Worm (Caenorhabditis elegans) whole organism, L2 larva: ENCODE results near the gene C18H7.1.

Experiments
- C34F6.9 ChIP-seq: fragments of 150-350 bp; optimal IDR thresholded peaks from 2 replicates; lab custom pipeline; 2014; ENCODE audit warnings: missing biosample characterization, missing genetic modification characterization
- F13H6.1 ChIP-seq: sonication (generic microtip); optimal IDR thresholded peaks from 2 replicates; lab custom pipeline; 2016; ENCODE audit warnings: missing genetic modification characterization, missing compliant biosample characterization
- Y55F3AM.14 ChIP-seq: fragments of 200-800 bp; sonication (Bioruptor generic); optimal IDR thresholded peaks from 2 replicates; lab custom pipeline; 2018; ENCODE audit warnings: mild to moderate bottlenecking, missing genetic modification characterization, missing compliant biosample characterization
- ZK546.5 ChIP-seq: sonication (generic microtip); optimal IDR thresholded peaks from 2 replicates; lab custom pipeline; 2017; ENCODE audit warnings: missing biosample characterization, missing genetic modification characterization
- alr-1 ChIP-seq: fragments of 150-350 bp; optimal IDR thresholded peaks from 2 replicates; lab custom pipeline; 2014; ENCODE audit warnings: missing biosample characterization, missing genetic modification characterization
- ama-1 ChIP-seq: fragments of 150-350 bp; optimal IDR thresholded peaks from 2 replicates; lab custom pipeline; 2018; ENCODE audit warnings: inconsistent platforms
- blmp-1 ChIP-seq: sonication (generic microtip); optimal IDR thresholded peaks from 2 replicates; lab custom pipeline; 2017; ENCODE audit warnings: missing genetic modification characterization, mild to moderate bottlenecking, missing compliant biosample characterization, antibody characterized with exemption, moderate library complexity; ENCODE audit not compliant: insufficient read depth
- ceh-16 ChIP-seq: fragments of 150-350 bp; optimal IDR thresholded peaks from 2 replicates; lab custom pipeline; 2014; ENCODE audit warnings: missing biosample characterization, missing genetic modification characterization
- ceh-82 ChIP-seq: fragments of 150-350 bp; optimal IDR thresholded peaks from 2 replicates; lab custom pipeline; 2014; ENCODE audit warnings: missing biosample characterization, missing genetic modification characterization
- crh-2 ChIP-seq: sonication (generic microtip); optimal IDR thresholded peaks from 2 replicates; lab custom pipeline; 2017; ENCODE audit warnings: missing biosample characterization, missing genetic modification characterization
- dmd-4 ChIP-seq: sonication (generic microtip); optimal IDR thresholded peaks from 2 replicates; lab custom pipeline; 2017; ENCODE audit warnings: missing biosample characterization, missing genetic modification characterization
- egl-27 ChIP-seq: sonication (generic microtip); optimal IDR thresholded peaks from 3 replicates; lab custom pipeline; 2017; ENCODE audit warnings: missing biosample characterization, missing genetic modification reagents, missing genetic modification characterization
- elt-1 ChIP-seq: fragments of 150-350 bp; optimal IDR thresholded peaks from 2 replicates; lab custom pipeline; 2014; ENCODE audit warnings: missing biosample characterization, missing genetic modification characterization
- elt-3 ChIP-seq: sonication (generic microtip); optimal IDR thresholded peaks from 2 replicates; lab custom pipeline; 2017; ENCODE audit warnings: missing biosample characterization, missing genetic modification characterization
- fos-1 ChIP-seq: fragments of 150-350 bp; optimal IDR thresholded peaks from 2 replicates; lab custom pipeline; 2014; ENCODE audit warnings: missing biosample characterization, missing genetic modification characterization
- gmeb-1 ChIP-seq: fragments of 150-350 bp; optimal IDR thresholded peaks from 2 replicates; lab custom pipeline; 2014; ENCODE audit warnings: missing biosample characterization, missing genetic modification characterization
- lin-11 ChIP-seq: fragments of 150-350 bp; sonication (generic microtip); optimal IDR thresholded peaks from 2 replicates; lab custom pipeline; 2014; ENCODE audit warnings: missing biosample characterization, missing genetic modification characterization, inconsistent platforms, mixed read lengths
- mab-5 ChIP-seq: fragments of 150-350 bp; optimal IDR thresholded peaks from 2 replicates; lab custom pipeline; 2014; ENCODE audit warnings: missing biosample characterization, missing genetic modification characterization
- mbf-1 ChIP-seq: sonication (generic microtip); optimal IDR thresholded peaks from 2 replicates; lab custom pipeline; 2017; ENCODE audit warnings: missing biosample characterization, missing genetic modification characterization
- nhr-10 ChIP-seq: sonication (generic microtip); optimal IDR thresholded peaks from 2 replicates; lab custom pipeline; 2017; ENCODE audit warnings: missing biosample characterization, missing genetic modification characterization
- nhr-11 ChIP-seq: fragments of 150-350 bp; optimal IDR thresholded peaks from 2 replicates; lab custom pipeline; 2014; ENCODE audit warnings: missing biosample characterization, missing genetic modification characterization
- nhr-12 ChIP-seq: fragments of 150-350 bp; optimal IDR thresholded peaks from 2 replicates; lab custom pipeline; 2014; ENCODE audit warnings: missing biosample characterization, missing genetic modification characterization
- nhr-129 ChIP-seq: fragments of 150-350 bp; optimal IDR thresholded peaks from 2 replicates; lab custom pipeline; 2014; ENCODE audit warnings: missing biosample characterization, missing genetic modification characterization
- nhr-21 ChIP-seq: fragments of 150-350 bp; optimal IDR thresholded peaks from 2 replicates; lab custom pipeline; 2014; ENCODE audit warnings: missing biosample characterization, missing genetic modification characterization
- nhr-23 ChIP-seq: fragments of 150-350 bp; optimal IDR thresholded peaks from 2 replicates; lab custom pipeline; 2014; ENCODE audit warnings: missing biosample characterization, missing genetic modification reagents, missing genetic modification characterization
- nhr-237 ChIP-seq: fragments of 150-350 bp; optimal IDR thresholded peaks from 2 replicates; lab custom pipeline; 2014; ENCODE audit warnings: missing biosample characterization, missing genetic modification characterization
- nhr-25 ChIP-seq: fragments of 150-350 bp; sonication (generic microtip); optimal IDR thresholded peaks from 3 replicates; lab custom pipeline; 2014; ENCODE audit warnings: missing biosample characterization, missing genetic modification characterization
- nhr-6 ChIP-seq: fragments of 150-350 bp; optimal IDR thresholded peaks from 2 replicates; lab custom pipeline; 2014; ENCODE audit warnings: missing biosample characterization, missing genetic modification characterization
- peb-1 ChIP-seq: fragments of 150-350 bp; optimal IDR thresholded peaks from 2 replicates; lab custom pipeline; 2014; ENCODE audit warnings: missing biosample characterization, missing genetic modification characterization
- sem-4 ChIP-seq: fragments of 150-350 bp; optimal IDR thresholded peaks from 2 replicates; lab custom pipeline; 2014; ENCODE audit warnings: missing biosample characterization, missing genetic modification reagents, missing genetic modification characterization
- skn-1 ChIP-seq: sonication (generic microtip); optimal IDR thresholded peaks from 2 replicates; lab custom pipeline; 2017; ENCODE audit warnings: missing biosample characterization, missing genetic modification characterization
- sma-3 ChIP-seq: sonication (generic microtip); optimal IDR thresholded peaks from 2 replicates; lab custom pipeline; 2016; ENCODE audit warnings: missing genetic modification reagents, missing genetic modification characterization, missing compliant biosample characterization
- sma-9 ChIP-seq, 2 experiments: fragments of 150-350 bp in 1 of 2; sonication (generic microtip) in 1 of 2; optimal IDR thresholded peaks; 2 replicates each; lab custom pipeline; 2014 to 2016; ENCODE audit warnings: missing genetic modification characterization in 2 of 2, mild to moderate bottlenecking in 1 of 2, missing biosample characterization in 1 of 2, missing compliant biosample characterization in 1 of 2, missing genetic modification reagents in 1 of 2, moderate library complexity in 1 of 2
- snpc-4 ChIP-seq: fragments of 150-350 bp; optimal IDR thresholded peaks from 2 replicates; lab custom pipeline; 2014; ENCODE audit warnings: missing biosample characterization, missing genetic modification characterization
- unc-39 ChIP-seq: fragments of 150-350 bp; optimal IDR thresholded peaks from 2 replicates; lab custom pipeline; 2014; ENCODE audit warnings: missing biosample characterization, missing genetic modification characterization
- unc-55 ChIP-seq: fragments of 150-350 bp; sonication (generic microtip); optimal IDR thresholded peaks from 3 replicates; lab custom pipeline; 2014; ENCODE audit warnings: missing biosample characterization, missing genetic modification reagents, missing genetic modification characterization
- zag-1 ChIP-seq: fragments of 150-350 bp; optimal IDR thresholded peaks from 2 replicates; lab custom pipeline; 2014; ENCODE audit warnings: missing biosample characterization, missing genetic modification characterization
- ztf-1 ChIP-seq: fragments of 200-800 bp; sonication (Bioruptor generic); conservative IDR thresholded peaks from 2 replicates; pipeline ENCODE4 v1.3.6; 2022; ENCODE audit warnings: missing genetic modification characterization, missing compliant biosample characterization
- ztf-11 ChIP-seq: sonication (generic microtip); optimal IDR thresholded peaks from 2 replicates; lab custom pipeline; 2017; ENCODE audit warnings: missing biosample characterization, missing genetic modification characterization
- ztf-4 ChIP-seq: fragments of 150-350 bp; optimal IDR thresholded peaks from 2 replicates; lab custom pipeline; 2014; ENCODE audit warnings: missing biosample characterization, missing genetic modification characterization

Gene C18H7.1

DNA sequence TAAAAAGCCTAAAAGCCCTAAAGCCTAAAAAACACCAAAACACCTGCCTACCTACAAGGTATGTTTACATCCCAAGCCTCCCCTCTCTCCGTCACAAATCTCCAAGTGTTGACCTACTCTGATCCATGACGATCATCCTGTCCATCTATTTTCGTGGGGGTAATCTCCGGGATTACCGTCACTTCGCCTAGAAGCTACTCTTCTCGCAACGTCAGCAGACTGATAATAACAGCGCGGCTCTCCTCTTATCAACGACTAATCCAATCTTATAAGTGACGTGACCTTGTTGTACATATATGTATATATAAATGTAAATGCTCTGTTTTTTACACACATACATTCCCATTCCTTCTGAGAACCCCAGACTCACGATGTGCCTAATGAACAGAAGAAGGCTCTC lies 33.0 kb downstream of the C18H7.1 start:
- TF ChIP-seq nhr-6 (tag; lab: Kevin White, UChicago) (no peak), ceh-16 (tag; lab: Kevin White, UChicago) (no peak), ztf-11 (tag; lab: Kevin White, UChicago) (no peak), blmp-1 (tag; lab: Kevin White, UChicago) (no peak), nhr-129 (tag; lab: Kevin White, UChicago) (no peak), C34F6.9 (tag; lab: Kevin White, UChicago) (no peak), skn-1 (tag; lab: Kevin White, UChicago) (no peak), ceh-82 (tag; lab: Kevin White, UChicago) (no peak), ztf-1 (no peak), snpc-4 (tag; lab: Kevin White, UChicago) (no peak), nhr-11 (tag; lab: Kevin White, UChicago) (no peak), nhr-12 (no peak), peb-1 (no peak), nhr-10 (tag; lab: Kevin White, UChicago) (no peak), crh-2 (no peak), lin-11 (tag; lab: Kevin White, UChicago) (no peak), unc-39 (tag; lab: Kevin White, UChicago) (no peak), dmd-4 (tag; lab: Kevin White, UChicago) (no peak), zag-1 (tag; lab: Kevin White, UChicago) (no peak)

DNA sequence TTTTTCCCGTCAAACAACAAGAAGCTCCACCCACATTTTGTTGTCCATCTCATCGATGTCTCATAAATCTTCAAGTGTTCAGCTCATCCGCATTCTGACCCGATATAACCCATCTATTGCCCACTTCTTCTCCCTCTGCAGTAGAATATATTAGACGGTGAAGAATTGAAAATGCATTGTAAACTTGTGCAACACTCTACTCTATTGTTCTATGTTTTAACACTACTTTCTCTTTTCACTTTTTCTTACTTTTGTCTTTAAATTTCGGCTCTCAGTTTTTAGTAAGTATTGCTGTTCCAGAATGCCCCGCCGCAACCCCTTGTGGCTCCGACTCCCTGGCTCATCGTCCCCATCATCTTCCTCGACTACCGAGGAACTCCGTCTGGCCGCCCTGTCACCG lies 34.0 kb downstream of the C18H7.1 start, which contains the start of gene K11H12.9:
Gene K11H12.9, plus strand, starts transcription at position 301 of the 400 bp plus-strand sequence.
- TF ChIP-seq Y55F3AM.14: no peak
- no peak for TF ChIP-seq ztf-11 (tag; lab: Kevin White, UChicago)
- no peak for TF ChIP-seq dmd-4 (tag; lab: Kevin White, UChicago)
- TF ChIP-seq peb-1: no peak
- no peak for TF ChIP-seq ztf-1
- TF ChIP-seq elt-3 (tag; lab: Kevin White, UChicago): no peak
- no peak for TF ChIP-seq fos-1 (tag; lab: Kevin White, UChicago)
- TF ChIP-seq mbf-1: no peak
- TF ChIP-seq alr-1 (tag; lab: Kevin White, UChicago): no peak

DNA sequence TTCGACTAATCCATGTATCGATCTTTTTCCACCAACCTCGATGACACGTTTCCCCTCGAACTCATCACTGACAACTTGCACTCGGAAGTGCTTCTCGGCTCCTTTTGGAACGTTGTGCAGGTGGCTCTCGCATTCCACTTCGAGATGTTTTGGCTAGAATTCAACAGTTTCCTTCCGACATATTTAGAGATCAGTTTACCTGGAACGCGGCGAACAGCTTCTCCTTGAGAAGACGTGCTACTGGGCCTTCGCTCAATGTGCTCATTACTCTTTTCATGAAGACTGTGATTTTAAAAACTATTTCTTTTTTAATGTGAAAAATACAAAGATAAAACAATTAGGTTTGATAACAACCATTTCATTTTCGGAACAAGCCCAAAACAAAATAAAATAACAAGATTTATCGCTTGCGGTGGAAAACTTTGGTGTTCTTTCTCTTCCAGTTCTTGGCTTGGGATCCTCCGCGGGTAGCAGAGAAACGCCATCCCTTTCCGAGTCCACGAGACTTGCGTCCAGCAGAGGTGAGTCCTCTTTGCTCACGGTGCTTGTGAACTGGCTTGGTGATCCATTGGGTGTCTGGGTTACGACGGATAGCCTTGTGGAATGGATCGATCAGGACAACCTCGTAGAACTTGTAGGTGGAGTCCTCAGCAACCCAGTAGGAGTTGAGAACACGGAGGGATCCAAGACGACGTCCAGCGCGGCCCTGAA lies 37.9 kb downstream of the C18H7.1 start, which contains the start of gene K11H12.1:
Gene K11H12.1, minus strand, starts transcription at position 284 of the 711 bp plus-strand sequence.
- TF ChIP-seq nhr-12: no peak
- TF ChIP-seq ztf-1: no peak
- TF ChIP-seq sma-9 (GFP tag; optimal IDR thresholded peaks at IDR 0.05; lab: Kevin White, UChicago): no peak
- TF ChIP-seq sma-9 (tag; optimal IDR thresholded peaks at IDR 0.05; lab: Kevin White, UChicago): no peak
- TF ChIP-seq ceh-82 (tag; lab: Kevin White, UChicago): no peak
- TF ChIP-seq ztf-11 (tag; lab: Kevin White, UChicago): no peak
- TF ChIP-seq nhr-23 (tag; lab: Kevin White, UChicago): no peak
- TF ChIP-seq egl-27 (tag; lab: Kevin White, UChicago): no peak
- no peak for TF ChIP-seq peb-1
- TF ChIP-seq unc-55 (GFP tag; lab: Kevin White, UChicago): no peak
- TF ChIP-seq elt-3 (tag; lab: Kevin White, UChicago): no peak
- no peak for TF ChIP-seq C34F6.9 (tag; lab: Kevin White, UChicago)
- no peak for TF ChIP-seq nhr-129 (tag; lab: Kevin White, UChicago)
- TF ChIP-seq, all 48 proteins: peak for 0

DNA sequence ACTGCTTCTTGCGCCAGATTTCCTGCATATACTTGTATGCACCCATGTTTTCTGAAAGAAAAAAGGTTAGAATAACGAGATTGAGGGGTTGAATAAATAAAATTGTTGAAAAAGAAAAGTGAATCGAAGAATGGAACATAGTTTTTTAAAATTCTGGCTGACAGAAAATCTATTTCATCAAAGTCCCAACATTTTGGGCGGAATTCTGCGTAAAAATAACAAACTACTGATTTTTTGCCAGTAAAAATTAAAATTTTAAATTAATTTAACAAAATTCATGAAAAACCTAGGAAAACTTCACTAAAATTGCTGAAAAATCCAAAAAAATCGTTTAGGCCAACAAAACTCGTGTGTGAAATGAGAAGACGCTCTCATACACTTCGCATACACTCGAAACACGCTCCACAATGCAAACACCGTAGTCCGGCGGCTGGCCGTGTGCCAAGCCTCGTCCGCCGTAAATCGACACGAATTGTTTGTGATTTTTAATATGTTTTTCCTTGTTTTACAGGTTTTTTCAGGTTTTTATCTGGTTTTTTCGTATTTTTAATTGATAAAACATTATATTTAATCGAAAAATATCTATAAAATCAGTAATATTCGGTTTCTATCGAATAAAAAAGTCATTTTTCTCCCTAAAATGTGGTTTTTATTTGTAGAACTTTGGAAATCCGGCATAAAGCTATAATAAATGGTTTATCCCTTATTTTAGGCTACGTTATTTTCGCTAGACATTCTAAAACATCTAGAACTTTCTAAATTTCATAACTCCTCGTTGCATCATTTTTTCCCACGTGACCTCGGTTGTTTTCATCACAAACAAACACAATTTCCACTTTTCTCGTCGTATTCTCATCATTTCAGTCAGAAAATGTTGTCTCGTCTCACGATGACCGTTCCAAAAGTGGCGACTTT lies 39.4 kb downstream of the C18H7.1 start, which contains the start of the genes rpl-15 and K11H12.8:
Gene rpl-15, minus strand, starts transcription at position 51 of the 915 bp plus-strand sequence.
Gene K11H12.8, plus strand, starts transcription at position 865 of the 915 bp plus-strand sequence.
- peak; percentile 39 for TF ChIP-seq nhr-23 (tag; lab: Kevin White, UChicago)
- peak; percentile 98 for TF ChIP-seq mab-5 (tag; lab: Kevin White, UChicago)
- TF ChIP-seq ceh-82 (tag; lab: Kevin White, UChicago): peak; percentile 97
- peak; percentile 48 for TF ChIP-seq elt-1 (tag; lab: Kevin White, UChicago)
- TF ChIP-seq nhr-237: peak; percentile 91
- TF ChIP-seq snpc-4 (tag; lab: Kevin White, UChicago): peak; percentile 97
- peak; percentile 100 for TF ChIP-seq nhr-21 (tag; lab: Kevin White, UChicago)
- TF ChIP-seq sma-3 (GFP tag; lab: Kevin White, UChicago): peak; percentile 100
- TF ChIP-seq nhr-25 (tag; lab: Kevin White, UChicago): peak; percentile 99
- no peak for TF ChIP-seq alr-1 (tag; lab: Kevin White, UChicago)
- TF ChIP-seq ztf-4 (tag; lab: Kevin White, UChicago): peak; percentile 100
- no peak for TF ChIP-seq elt-3 (tag; lab: Kevin White, UChicago)
- TF ChIP-seq ztf-1: peak; percentile 96; the same call in 1 of the 2 replicates
- TF ChIP-seq sem-4 (tag; lab: Kevin White, UChicago): peak; percentile 100
- peak; percentile 98 for TF ChIP-seq nhr-129 (tag; lab: Kevin White, UChicago)
- TF ChIP-seq ZK546.5 (tag; lab: Kevin White, UChicago): peak; percentile 92
- peak; percentile 90 for TF ChIP-seq ama-1 (lab: Kevin White, UChicago)
- peak; percentile 97 for TF ChIP-seq blmp-1 (tag; lab: Kevin White, UChicago)
- peak; percentile 98 for TF ChIP-seq gmeb-1 (tag; lab: Kevin White, UChicago)
- TF ChIP-seq nhr-11 (tag; lab: Kevin White, UChicago): peak; percentile 77
- peak; percentile 100 for TF ChIP-seq fos-1 (tag; lab: Kevin White, UChicago)
- peak; percentile 99 for TF ChIP-seq zag-1 (tag; lab: Kevin White, UChicago)
- peak; percentile 100 for TF ChIP-seq F13H6.1
- peak; percentile 73 for TF ChIP-seq ztf-11 (tag; lab: Kevin White, UChicago)
- peak; percentile 100 for TF ChIP-seq sma-9 (GFP tag; optimal IDR thresholded peaks at IDR 0.05; lab: Kevin White, UChicago)
- no peak for TF ChIP-seq sma-9 (tag; optimal IDR thresholded peaks at IDR 0.05; lab: Kevin White, UChicago)
- TF ChIP-seq crh-2: peak; percentile 100
- TF ChIP-seq lin-11 (tag; lab: Kevin White, UChicago): peak; percentile 100
